Fruit fly (Drosophila melanogaster): Measurements from ENCODE around the gene S-Lap2.

DNA sequence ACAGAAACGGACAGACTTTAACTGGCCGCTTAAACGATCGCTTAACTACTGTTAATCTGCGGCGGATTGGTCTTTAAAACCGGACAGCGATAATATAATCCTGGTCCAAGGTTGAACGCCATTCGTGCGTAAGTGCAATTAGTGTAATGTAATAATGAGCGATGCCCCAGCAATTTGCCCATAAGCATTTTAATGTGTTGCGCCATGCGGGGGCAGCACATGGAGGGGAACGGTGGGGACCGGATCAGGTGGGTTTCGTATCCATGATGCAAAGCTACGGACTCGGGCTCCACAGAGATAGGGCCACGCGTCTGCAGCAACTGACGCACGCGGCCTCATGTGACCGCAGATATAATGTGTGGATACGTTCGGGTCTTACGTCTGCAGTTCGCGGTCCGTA is 38.1 kb downstream of the S-Lap2 start:
- TF ChIP-seq h (optimal IDR thresholded peaks at IDR 0.05), result no peak
- no peak for TF ChIP-seq psq (optimal IDR thresholded peaks at IDR 0.05)
- TF ChIP-seq insv (optimal IDR thresholded peaks at IDR 0.05), result no peak
- no peak for TF ChIP-seq Sin3A (optimal IDR thresholded peaks at IDR 0.05)
- TF ChIP-seq ttk (optimal IDR thresholded peaks at IDR 0.05), result no peak

Data from Kc167 (cell line).